Worm (Caenorhabditis elegans) whole organism, late embryonic: ENCODE results near the gene rbm-26.

ENCODE experiments used
- C08G9.2 ChIP-seq: sonication (generic microtip); optimal IDR thresholded peaks from 2 replicates; lab custom pipeline; 2016; ENCODE audit warnings: mild to moderate bottlenecking, missing genetic modification characterization, moderate library complexity, missing compliant biosample characterization
- C38D4.7 ChIP-seq: fragments of 200-800 bp; sonication (Bioruptor generic); optimal IDR thresholded peaks from 2 replicates; lab custom pipeline; 2018; ENCODE audit warnings: mild to moderate bottlenecking, missing genetic modification characterization, moderate library complexity, missing compliant biosample characterization
- K02D7.2 ChIP-seq: sonication (generic microtip); optimal IDR thresholded peaks from 2 replicates; lab custom pipeline; 2017; ENCODE audit warnings: mild to moderate bottlenecking, missing genetic modification characterization, missing compliant biosample characterization
- ama-1 ChIP-seq: fragments of 150-350 bp; optimal IDR thresholded peaks from 2 replicates; lab custom pipeline; 2014
- ceh-19 ChIP-seq: fragments of 200-800 bp; sonication (Bioruptor generic); optimal IDR thresholded peaks from 2 replicates; lab custom pipeline; 2018; ENCODE audit warnings: mild to moderate bottlenecking, missing genetic modification characterization, missing compliant biosample characterization
- ceh-30 ChIP-seq: fragments of 150-350 bp; optimal IDR thresholded peaks from 2 replicates; lab custom pipeline; 2014; ENCODE audit warnings: missing biosample characterization, missing genetic modification characterization
- elt-2 ChIP-seq: sonication (generic microtip); optimal IDR thresholded peaks from 2 replicates; lab custom pipeline; 2016; ENCODE audit warnings: missing genetic modification reagents, missing genetic modification characterization, missing compliant biosample characterization
- hlh-30 ChIP-seq: sonication (generic microtip); optimal IDR thresholded peaks from 2 replicates; lab custom pipeline; 2017; ENCODE audit warnings: antibody characterized with exemption, missing genetic modification characterization, missing compliant biosample characterization; ENCODE audit not compliant: insufficient read depth
- odd-2 ChIP-seq: sonication (generic microtip); optimal IDR thresholded peaks from 2 replicates; lab custom pipeline; 2017; ENCODE audit warnings: antibody characterized with exemption, mild to moderate bottlenecking, missing genetic modification characterization, missing compliant biosample characterization

DNA sequence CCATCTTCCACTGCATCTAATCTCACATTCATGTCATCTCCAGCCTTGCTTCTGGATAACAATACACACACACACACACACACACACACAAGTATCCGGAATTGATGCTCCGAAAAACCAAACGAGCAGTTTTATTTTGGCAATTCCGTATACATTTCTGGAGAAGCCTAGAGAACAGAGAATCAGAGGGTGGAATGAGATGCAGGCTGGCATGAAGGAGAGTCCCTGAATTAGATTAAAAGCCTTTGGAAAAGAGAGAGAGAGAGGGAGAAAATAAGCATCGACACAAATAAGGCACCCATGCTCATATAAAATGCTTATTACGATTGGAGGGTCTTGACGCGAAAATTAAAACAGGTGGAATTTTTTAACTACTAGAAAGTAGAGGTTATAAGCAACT lies 49.4 kb downstream of the rbm-26 start:
- TF ChIP-seq hlh-30 (tag; lab: Kevin White, UChicago) (no peak), ceh-30 (no peak), elt-2 (tag; lab: Kevin White, UChicago) (no peak), C08G9.2 (tag; lab: Kevin White, UChicago) (no peak), ama-1 (lab: Kevin White, UChicago) (no peak), C38D4.7 (GFP tag; lab: Kevin White, UChicago) (no peak), ceh-19 (GFP tag; lab: Kevin White, UChicago) (no peak), K02D7.2 (no peak), odd-2 (no peak)
